Worm (Caenorhabditis elegans): ENCODE results near the gene fubl-1.

DNA sequence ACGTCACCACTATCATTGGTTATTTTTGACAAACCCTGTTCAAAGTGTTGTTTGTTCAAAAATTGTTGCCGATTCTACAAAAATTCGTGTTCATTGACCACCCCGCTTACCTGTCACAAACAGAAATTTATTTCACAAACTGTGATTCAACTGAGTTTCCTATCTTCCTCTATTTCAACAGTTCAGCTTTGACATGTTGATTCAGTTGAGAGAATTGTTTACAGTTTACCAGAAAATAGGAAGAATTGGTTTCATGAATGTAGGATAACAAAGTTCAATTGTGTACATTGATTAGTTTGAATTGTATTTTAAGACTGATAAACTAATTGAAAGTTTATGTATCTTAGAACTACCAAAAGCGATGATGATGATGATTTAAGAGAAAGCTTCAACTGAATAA is 6.9 kb upstream of the fubl-1 start:
- TF ChIP-seq ztf-4 (tag; optimal IDR thresholded peaks at IDR 0.05) = no peak
- TF ChIP-seq pqm-1 (tag; optimal IDR thresholded peaks at IDR 0.05) = no peak
- no peak for TF ChIP-seq lin-15B (tag; optimal IDR thresholded peaks at IDR 0.05)
- no peak for TF ChIP-seq unc-62 (GFP tag; optimal IDR thresholded peaks at IDR 0.05)
- TF ChIP-seq rnt-1 (tag; optimal IDR thresholded peaks at IDR 0.05) = no peak
- no peak for TF ChIP-seq mdl-1 (tag; optimal IDR thresholded peaks at IDR 0.05)
- no peak for TF ChIP-seq skn-1 (tag; optimal IDR thresholded peaks at IDR 0.05)
- no peak for TF ChIP-seq ama-1 (optimal IDR thresholded peaks at IDR 0.05)
- no peak for TF ChIP-seq nhr-77 (tag; optimal IDR thresholded peaks at IDR 0.05)
- no peak for TF ChIP-seq ztf-11 (tag; optimal IDR thresholded peaks at IDR 0.05)
- TF ChIP-seq ceh-82 (tag; optimal IDR thresholded peaks at IDR 0.05) = no peak
